Worm (Caenorhabditis elegans) whole organism, L4/young adult: ENCODE measurements around the gene Y57G11A.4.

Experiments
- W03F9.2 ChIP-seq: fragments of 150-350 bp; optimal IDR thresholded peaks from 2 replicates; lab custom pipeline; 2014; ENCODE audit warnings: missing biosample characterization, missing genetic modification characterization
- dao-5 ChIP-seq: sonication (generic microtip); optimal IDR thresholded peaks from 2 replicates; lab custom pipeline; 2016; ENCODE audit warnings: missing genotype, missing genetic modification characterization, moderate library complexity, missing compliant biosample characterization
- him-1 ChIP-seq: sonication (generic microtip); optimal IDR thresholded peaks from 2 replicates; lab custom pipeline; 2016; ENCODE audit warnings: missing genotype, missing genetic modification reagents, missing genetic modification characterization, missing compliant biosample characterization

DNA sequence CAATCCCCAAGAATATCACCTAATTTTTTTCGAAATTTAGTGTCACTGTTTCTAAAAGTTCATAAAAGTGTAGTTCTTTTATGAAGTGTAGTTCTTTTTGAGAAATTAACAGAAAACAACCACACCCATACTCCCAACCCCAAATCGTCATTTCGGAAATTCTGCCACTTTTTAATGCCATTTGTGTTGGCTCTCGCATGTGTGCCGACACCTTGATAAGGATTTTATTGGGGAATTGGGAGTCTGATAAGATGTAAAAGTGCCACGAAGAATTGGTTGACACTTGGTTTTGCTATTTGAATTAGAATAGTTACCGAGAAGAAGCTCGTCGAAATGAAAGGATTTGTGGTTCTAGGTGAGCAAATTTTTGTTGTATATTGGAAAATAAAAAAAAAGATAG, 25.4 kb upstream of the Y57G11A.4 start, which contains the start of gene nspg-9:
- TF ChIP-seq him-1 (no peak), W03F9.2 (no peak), dao-5 (tag; lab: Kevin White, UChicago) (no peak)
